2 fruit fly cellular contexts compared by ENCODE assay signal in the genomic region with DNA sequence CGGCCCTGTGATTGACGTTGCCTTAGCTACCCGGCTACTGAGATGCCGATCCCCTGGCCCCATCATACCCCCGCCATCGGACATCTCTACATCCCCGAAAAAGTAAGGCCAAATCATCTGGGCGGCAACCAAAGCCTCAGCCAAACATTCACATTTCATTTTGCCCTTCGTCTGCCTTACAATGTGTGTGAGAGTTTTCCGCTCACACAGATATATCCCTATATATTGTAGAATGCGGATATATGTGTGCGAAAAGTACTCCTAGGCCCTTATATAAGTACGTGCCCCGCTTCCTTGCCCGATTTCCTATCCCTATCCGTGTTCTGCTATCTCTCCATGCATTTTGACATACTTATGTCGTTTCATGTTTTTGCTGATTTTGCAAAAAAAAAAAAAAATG.
TF ChIP-seq lines count a peak whose summit lies in the region.

No protein-coding gene starts in this region.

- TF ChIP-seq CTCF in whole organism, embryonic (GFP tag; optimal IDR thresholded peaks at IDR 0.05; lab: Kevin White, UChicago), result no peak

TF ChIP-seq in whole organism, embryonic, 481 proteins besides CTCF, POLR2A, EP300 and RAD21:
- no peak for TF ChIP-seq Tbp (GFP tag; optimal IDR thresholded peaks at IDR 0.05; lab: Kevin White, UChicago)
- peak; percentile 4 for TF ChIP-seq abd-A (tag; optimal IDR thresholded peaks at IDR 0.05; lab: Kevin White, UChicago)
- no peak for TF ChIP-seq CG9437 (GFP tag; optimal IDR thresholded peaks at IDR 0.05; lab: Kevin White, UChicago)
- TF ChIP-seq schlank (tag; optimal IDR thresholded peaks at IDR 0.05; lab: Kevin White, UChicago), result no peak
- TF ChIP-seq CG13894 (tag; optimal IDR thresholded peaks at IDR 0.05; lab: Kevin White, UChicago), result peak; percentile 98
- no peak for TF ChIP-seq Sin3A (optimal IDR thresholded peaks at IDR 0.05; lab: Kevin White, UChicago)
- no peak for TF ChIP-seq dmrt11E (tag; optimal IDR thresholded peaks at IDR 0.05; lab: Kevin White, UChicago)
- TF ChIP-seq Max (GFP tag; optimal IDR thresholded peaks at IDR 0.05; lab: Kevin White, UChicago), result no peak
- no peak for TF ChIP-seq CG32767 (GFP tag; IDR thresholded peaks at IDR 0.05; lab: Robert Waterston, UW)
- TF ChIP-seq CG11085 (GFP tag; IDR thresholded peaks at IDR 0.05; lab: Robert Waterston, UW), result no peak

TF ChIP-seq in whole organism, prepupa, 60 proteins besides CTCF, POLR2A, EP300 and RAD21:
- peak; percentile 1 for TF ChIP-seq svp (GFP tag; lab: Kevin White, UChicago)
- no peak for TF ChIP-seq CG10669 (GFP tag; optimal IDR thresholded peaks at IDR 0.05; lab: Kevin White, UChicago)
